Worm (Caenorhabditis elegans): ENCODE results near the gene F10E9.4.
A peak's percentile ranks its signal among the peaks of the same experiment; 100 is the strongest.

Gene F10E9.4

DNA sequence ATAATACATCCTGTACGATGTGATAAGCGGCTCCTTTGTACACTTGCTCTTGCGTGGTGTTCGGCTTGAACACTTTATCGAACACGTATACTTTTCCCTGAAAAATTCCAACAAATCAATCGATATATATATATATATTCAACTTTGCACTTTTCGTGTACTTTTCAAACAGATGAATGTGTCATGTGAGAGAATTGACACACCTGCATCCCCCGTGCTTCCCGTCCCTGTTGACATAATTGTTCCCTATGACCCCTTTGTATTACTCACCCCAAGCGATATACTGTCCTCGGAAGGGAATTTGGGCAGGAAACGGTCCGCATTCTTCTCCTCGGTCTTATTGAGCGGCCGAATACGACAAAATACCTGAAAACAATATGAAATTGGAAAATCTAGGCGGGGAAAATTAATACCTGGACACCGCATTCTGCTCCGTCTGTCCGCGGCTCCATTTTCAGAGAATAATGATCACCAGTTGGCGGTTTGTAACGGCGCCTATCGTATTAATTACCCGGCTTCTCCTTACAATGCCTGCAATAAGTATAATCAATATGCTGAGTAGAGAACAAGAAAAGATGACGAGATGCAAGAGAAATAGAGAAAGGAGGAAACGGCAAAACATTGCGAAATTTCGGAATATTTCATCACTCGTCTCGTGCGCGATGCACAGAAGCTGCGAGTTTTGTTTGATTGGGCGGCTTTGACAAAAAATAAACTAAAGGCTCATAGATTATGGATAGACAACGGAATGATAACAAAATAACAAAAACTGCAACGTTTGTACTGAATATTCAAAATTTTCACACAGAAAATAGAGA lies 46.5 kb downstream of the F10E9.4 start, which contains the start of gene unc-116 (continued):
- TF ChIP-seq Y5F2A.4 (GFP tag; optimal IDR thresholded peaks at IDR 0.05), result no peak
- no peak for TF ChIP-seq mep-1 (tag; optimal IDR thresholded peaks at IDR 0.05)
- TF ChIP-seq lin-38 (GFP tag; IDR thresholded peaks at IDR 0.05), result no peak
- no peak for TF ChIP-seq lin-29 (GFP tag; IDR thresholded peaks at IDR 0.05)
- peak; percentile 3 to 72 for TF ChIP-seq lsy-2 (tag; optimal IDR thresholded peaks at IDR 0.05)
- TF ChIP-seq pha-4 (GFP tag; IDR thresholded peaks at IDR 0.05), result no peak
- peak; percentile 8 for TF ChIP-seq pha-4 (tag; optimal IDR thresholded peaks at IDR 0.05)
- TF ChIP-seq gei-8 (GFP tag; optimal IDR thresholded peaks at IDR 0.05), result no peak
- no peak for TF ChIP-seq arid-1 (GFP tag; conservative IDR thresholded peaks at IDR 0.05)
- TF ChIP-seq ama-1 (optimal IDR thresholded peaks at IDR 0.05), result no peak
- no peak for TF ChIP-seq dmd-8 (GFP tag; IDR thresholded peaks at IDR 0.05)
- no peak for TF ChIP-seq dmd-6 (GFP tag; IDR thresholded peaks at IDR 0.05)
- no peak for TF ChIP-seq unc-62 (GFP tag; optimal IDR thresholded peaks at IDR 0.05 in 1 of 2)
- TF ChIP-seq unc-62 (tag; optimal IDR thresholded peaks at IDR 0.05), result no peak
- 0 out of 2 replicates have a peak, but pooled peaks have one; percentile 31 for TF ChIP-seq dmd-9 (GFP tag; IDR thresholded peaks at IDR 0.05)
- no peak for TF ChIP-seq mdt-29 (GFP tag; IDR thresholded peaks at IDR 0.05)
- no peak for TF ChIP-seq F44E2.7 (GFP tag; IDR thresholded peaks at IDR 0.05)
- TF ChIP-seq F49E8.2 (tag; optimal IDR thresholded peaks at IDR 0.05; ENCODE audit: borderline replicate concordance), result no peak
- no peak for TF ChIP-seq nhr-6 (tag; optimal IDR thresholded peaks at IDR 0.05)
- TF ChIP-seq saeg-2 (GFP tag; IDR thresholded peaks at IDR 0.05), result no peak
- no peak for TF ChIP-seq Y105C5A.15 (GFP tag; IDR thresholded peaks at IDR 0.05)
- no peak for TF ChIP-seq mxl-3 (GFP tag; optimal IDR thresholded peaks at IDR 0.05)
- no peak for TF ChIP-seq daf-12 (tag; optimal IDR thresholded peaks at IDR 0.05)
- TF ChIP-seq attf-4 (tag; optimal IDR thresholded peaks at IDR 0.05), result no peak
- no peak for TF ChIP-seq nhr-48 (tag; optimal IDR thresholded peaks at IDR 0.05)
- no peak for TF ChIP-seq spr-1 (tag; optimal IDR thresholded peaks at IDR 0.05)
- TF ChIP-seq nhr-77 (tag; optimal IDR thresholded peaks at IDR 0.05), result no peak
- no peak for TF ChIP-seq rbr-2 (tag; optimal IDR thresholded peaks at IDR 0.05)
- no peak for TF ChIP-seq pqm-1 (tag; optimal IDR thresholded peaks at IDR 0.05)
- no peak for TF ChIP-seq ces-1 (GFP tag; optimal IDR thresholded peaks at IDR 0.05)
- TF ChIP-seq F37D6.2 (tag; optimal IDR thresholded peaks at IDR 0.05), result no peak
- no peak for TF ChIP-seq egl-27 (tag; optimal IDR thresholded peaks at IDR 0.05)
- TF ChIP-seq cey-2 (tag; optimal IDR thresholded peaks at IDR 0.05; ENCODE audit: borderline replicate concordance, insufficient read depth), result no peak
- TF ChIP-seq zip-2 (tag; optimal IDR thresholded peaks at IDR 0.05), result no peak
- no peak for TF ChIP-seq nhr-10 (tag; optimal IDR thresholded peaks at IDR 0.05)
- peak; percentile 33 for TF ChIP-seq aha-1 (tag)
- no peak for TF ChIP-seq mxl-2 (GFP tag; conservative IDR thresholded peaks at IDR 0.05)
- TF ChIP-seq nhr-111 (GFP tag; optimal IDR thresholded peaks at IDR 0.05), result no peak
- TF ChIP-seq nhr-11 (tag; optimal IDR thresholded peaks at IDR 0.05), result peak; percentile 22
- TF ChIP-seq hmg-1.1 (GFP tag; IDR thresholded peaks at IDR 0.05), result peak; percentile 51

DNA sequence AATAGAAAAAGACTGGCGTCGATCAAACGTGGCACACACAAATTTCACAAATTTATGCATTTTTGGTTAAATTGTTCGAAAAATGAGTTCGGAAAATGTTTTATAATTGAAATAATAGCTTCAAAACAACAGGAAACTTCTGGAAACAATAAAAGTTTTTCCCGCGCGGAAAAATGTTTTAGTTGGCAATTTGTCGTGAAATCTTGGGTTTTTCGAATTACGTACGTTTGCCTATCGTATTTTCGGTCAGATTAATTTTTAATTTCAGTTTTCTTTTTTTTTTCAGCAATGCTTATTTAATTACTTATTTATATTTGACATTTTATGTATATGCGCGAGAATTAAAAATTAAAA lies 47.1 kb downstream of the F10E9.4 start:
- TF ChIP-seq Y48G9A.11 (GFP tag; IDR thresholded peaks at IDR 0.05) (0 out of 2 replicates have a peak, but pooled peaks have one; percentile 9), dpl-1 (GFP tag; optimal IDR thresholded peaks at IDR 0.05) (no peak)

All from whole organism, L4 larva.